Fruit fly (Drosophila melanogaster): ENCODE results near the gene CG32645.

The CG32645 gene

dm6 chrX:13101817-13102216 lies 37.2 kb upstream of the CG32645 start:
- TF ChIP-seq brk (GFP tag; optimal IDR thresholded peaks at IDR 0.05) = no peak
- peak; percentile 27 for TF ChIP-seq h (GFP tag; optimal IDR thresholded peaks at IDR 0.05)

- TF ChIP-seq dl (GFP tag; optimal IDR thresholded peaks at IDR 0.05; ENCODE audit: insufficient read depth in 1 of 2, partially characterized antibody in 2 of 2) (no peak), OdsH (GFP tag; optimal IDR thresholded peaks at IDR 0.05) (no peak), Mio (GFP tag; optimal IDR thresholded peaks at IDR 0.05) (no peak), Hnf4 (GFP tag; optimal IDR thresholded peaks at IDR 0.05) (no peak), Rel (GFP tag; optimal IDR thresholded peaks at IDR 0.05) (no peak), Rel (tag; optimal IDR thresholded peaks at IDR 0.05) (no peak), fru (GFP tag; optimal IDR thresholded peaks at IDR 0.05) (no peak), CG9705 (GFP tag; optimal IDR thresholded peaks at IDR 0.05) (no peak), brk (GFP tag; optimal IDR thresholded peaks at IDR 0.05) (no peak), dmrt93B (GFP tag; optimal IDR thresholded peaks at IDR 0.05) (no peak), psq (GFP tag; optimal IDR thresholded peaks at IDR 0.05) (no peak), br (GFP tag; optimal IDR thresholded peaks at IDR 0.05) (no peak)
These were observed 34.4 kb upstream of the CG32645 start for dm6 chrX:13104571-13104970.

- no peak for TF ChIP-seq Myc (optimal IDR thresholded peaks at IDR 0.05)
- TF ChIP-seq sage (GFP tag; optimal IDR thresholded peaks at IDR 0.05) = no peak
- TF ChIP-seq woc (GFP tag; optimal IDR thresholded peaks at IDR 0.05) = no peak
- TF ChIP-seq pan (optimal IDR thresholded peaks at IDR 0.05) = no peak
- TF ChIP-seq OdsH (GFP tag; optimal IDR thresholded peaks at IDR 0.05) = no peak
- no peak for TF ChIP-seq dl (GFP tag; optimal IDR thresholded peaks at IDR 0.05; ENCODE audit: insufficient read depth in 1 of 2, partially characterized antibody in 2 of 2)
- TF ChIP-seq h (GFP tag; optimal IDR thresholded peaks at IDR 0.05) = no peak
- TF ChIP-seq Abd-B (GFP tag; optimal IDR thresholded peaks at IDR 0.05) = no peak
- TF ChIP-seq Sp1 (GFP tag; optimal IDR thresholded peaks at IDR 0.05) = no peak
- TF ChIP-seq Vsx2 (GFP tag; optimal IDR thresholded peaks at IDR 0.05; ENCODE audit: partially characterized antibody) = no peak
- TF ChIP-seq Mio (GFP tag; optimal IDR thresholded peaks at IDR 0.05) = no peak
- no peak for TF ChIP-seq tai (GFP tag; optimal IDR thresholded peaks at IDR 0.05)
- no peak for TF ChIP-seq HLH106 (tag; optimal IDR thresholded peaks at IDR 0.05)
- TF ChIP-seq CrebA (GFP tag; optimal IDR thresholded peaks at IDR 0.05; ENCODE audit: borderline replicate concordance) = no peak
- TF ChIP-seq Rel (GFP tag; optimal IDR thresholded peaks at IDR 0.05) = no peak
- TF ChIP-seq Rel (tag; optimal IDR thresholded peaks at IDR 0.05) = no peak
These were observed 33.8 kb upstream of the CG32645 start for dm6 chrX:13105220-13105619.

- TF ChIP-seq Vsx2 (GFP tag; optimal IDR thresholded peaks at IDR 0.05; ENCODE audit: partially characterized antibody) (no peak), woc (GFP tag; optimal IDR thresholded peaks at IDR 0.05) (no peak), jim (GFP tag; optimal IDR thresholded peaks at IDR 0.05) (no peak), Sp1 (GFP tag; optimal IDR thresholded peaks at IDR 0.05) (no peak), CG9705 (GFP tag; optimal IDR thresholded peaks at IDR 0.05) (no peak), sage (GFP tag; optimal IDR thresholded peaks at IDR 0.05) (no peak), h (GFP tag; optimal IDR thresholded peaks at IDR 0.05) (no peak), usp (GFP tag; optimal IDR thresholded peaks at IDR 0.05) (no peak), dsf (GFP tag; optimal IDR thresholded peaks at IDR 0.05; ENCODE audit: borderline replicate concordance) (no peak), OdsH (GFP tag; optimal IDR thresholded peaks at IDR 0.05) (no peak), Hr83 (GFP tag; optimal IDR thresholded peaks at IDR 0.05; ENCODE audit: poor library complexity, severe bottlenecking) (no peak), lola (GFP tag; optimal IDR thresholded peaks at IDR 0.05) (no peak), brk (GFP tag; optimal IDR thresholded peaks at IDR 0.05) (no peak)
These were observed 30.7 kb upstream of the CG32645 start, which contains the start of gene Fer3HCH for dm6 chrX:13108144-13108824. Fer3HCH (minus strand) TSS chrX:13108194.

dm6 chrX:13109583-13110126 lies 29.3 kb upstream of the CG32645 start:
- peak; percentile 32 for TF ChIP-seq HLH106 (tag; optimal IDR thresholded peaks at IDR 0.05)
- TF ChIP-seq lola (GFP tag; optimal IDR thresholded peaks at IDR 0.05) = no peak
- TF ChIP-seq psq (GFP tag; optimal IDR thresholded peaks at IDR 0.05) = peak; percentile 11
- TF ChIP-seq Abd-B (GFP tag; optimal IDR thresholded peaks at IDR 0.05) = no peak

dm6 chrX:13111832-13112231 lies 27.2 kb upstream of the CG32645 start:
- TF ChIP-seq N (GFP tag; optimal IDR thresholded peaks at IDR 0.05) (no peak), psq (GFP tag; optimal IDR thresholded peaks at IDR 0.05) (peak; percentile 84), ey (GFP tag; optimal IDR thresholded peaks at IDR 0.05) (no peak), brk (GFP tag; optimal IDR thresholded peaks at IDR 0.05) (no peak), br (GFP tag; optimal IDR thresholded peaks at IDR 0.05) (no peak), Abd-B (GFP tag; optimal IDR thresholded peaks at IDR 0.05) (no peak), dmrt93B (GFP tag; optimal IDR thresholded peaks at IDR 0.05) (no peak), Hnf4 (GFP tag; optimal IDR thresholded peaks at IDR 0.05) (no peak), Hr78 (GFP tag; optimal IDR thresholded peaks at IDR 0.05) (no peak), Myc (optimal IDR thresholded peaks at IDR 0.05) (peak; percentile 7), tai (GFP tag; optimal IDR thresholded peaks at IDR 0.05) (no peak), HLH106 (tag; optimal IDR thresholded peaks at IDR 0.05) (peak; percentile 10), CrebA (GFP tag; optimal IDR thresholded peaks at IDR 0.05; ENCODE audit: borderline replicate concordance) (no peak), CG9705 (GFP tag; optimal IDR thresholded peaks at IDR 0.05) (no peak), Sp1 (GFP tag; optimal IDR thresholded peaks at IDR 0.05) (peak; percentile 55)
